Fruit fly (Drosophila melanogaster) whole organism, adult: ENCODE measurements around the gene TwdlG.

Experiments used
- CG33017 ChIP-seq: fragments of 200-800 bp; sonication (Bioruptor generic); optimal IDR thresholded peaks from 2 replicates; lab custom pipeline; 2018; ENCODE audit warnings: missing biosample characterization, mild to moderate bottlenecking, missing genetic modification characterization, moderate library complexity
- CG7045 ChIP-seq: fragments of 200-800 bp; sonication (Bioruptor generic); optimal IDR thresholded peaks from 2 replicates; lab custom pipeline; 2017; ENCODE audit warnings: missing biosample characterization, mild to moderate bottlenecking, missing genetic modification characterization
- Clk ChIP-seq: fragments of 200-800 bp; sonication (Bioruptor generic); optimal IDR thresholded peaks from 2 replicates; lab custom pipeline; 2017; ENCODE audit warnings: missing biosample characterization, missing genetic modification characterization
- Mnt ChIP-seq: fragments of 200-800 bp; sonication (Bioruptor generic); optimal IDR thresholded peaks from 2 replicates; lab custom pipeline; 2016; ENCODE audit warnings: missing biosample characterization, mild to moderate bottlenecking, missing genetic modification characterization
- cic ChIP-seq: fragments of 200-800 bp; sonication (Bioruptor generic); optimal IDR thresholded peaks from 2 replicates; lab custom pipeline; 2017; ENCODE audit warnings: missing biosample characterization, mild to moderate bottlenecking, missing genetic modification characterization, moderate library complexity
- cnc ChIP-seq, 2 experiments: fragments of >200 bp; optimal IDR thresholded peaks; 2 replicates each; lab custom pipeline; 2017
- kay ChIP-seq: fragments of 200-800 bp; sonication (Bioruptor generic); peaks from one replicate; lab custom pipeline; 2016; ENCODE audit warnings: missing biosample characterization, missing genetic modification characterization, borderline replicate concordance
- pad ChIP-seq: fragments of 200-800 bp; sonication (Bioruptor generic); optimal IDR thresholded peaks from 3 replicates; lab custom pipeline; 2017; ENCODE audit warnings: missing biosample characterization, missing genetic modification characterization, mild to moderate bottlenecking, moderate library complexity, missing genetic modification reagents

dm6 chr3R:4277828-4278227 is 26.7 kb upstream of the TwdlG start, which contains the start of gene flip:
- TF ChIP-seq CG7045 (GFP tag; lab: Kevin White, UChicago) (no peak), kay (GFP tag; lab: Kevin White, UChicago) (no peak), cic (GFP tag; lab: Kevin White, UChicago) (no peak), Clk (GFP tag; lab: Kevin White, UChicago) (no peak), Mnt (GFP tag; lab: Kevin White, UChicago) (no peak), CG33017 (tag; lab: Kevin White, UChicago) (no peak), pad (no peak), cnc (optimal IDR thresholded peaks at IDR 0.05; lab: Kevin White, UChicago) (no peak)
